Worm (Caenorhabditis elegans): ENCODE results near the gene phf-30.

- TF ChIP-seq scrt-1 (GFP tag; IDR thresholded peaks at IDR 0.05) (no peak), F13C5.2 (tag; optimal IDR thresholded peaks at IDR 0.05) (no peak), pes-1 (GFP tag; IDR thresholded peaks at IDR 0.05) (no peak), hnd-1 (tag; optimal IDR thresholded peaks at IDR 0.05) (no peak), tbx-37 (GFP tag; conservative IDR thresholded peaks at IDR 0.05) (no peak), sea-1 (GFP tag; conservative IDR thresholded peaks at IDR 0.05) (no peak), B0310.2 (tag; optimal IDR thresholded peaks at IDR 0.05) (no peak), tbx-11 (GFP tag; IDR thresholded peaks at IDR 0.05) (no peak), hmbx-1 (tag; optimal IDR thresholded peaks at IDR 0.05) (no peak), ama-1 (optimal IDR thresholded peaks at IDR 0.05) (no peak), ceh-13 (GFP tag; optimal IDR thresholded peaks at IDR 0.05) (no peak), flt-1 (GFP tag; IDR thresholded peaks at IDR 0.05) (no peak), ets-7 (tag; optimal IDR thresholded peaks at IDR 0.05) (no peak), ceh-36 (tag; optimal IDR thresholded peaks at IDR 0.05) (no peak)
These were observed 42.6 kb upstream of the phf-30 start for ce11 chrV:8426210-8426609.
